Fruit fly (Drosophila melanogaster) whole organism, embryonic: Measurements from ENCODE around the gene CG34116.

ENCODE experiments used
- Antp ChIP-seq: fragments of 200-800 bp; sonication (Bioruptor generic); optimal IDR thresholded peaks from 3 replicates; lab custom pipeline; 2016; ENCODE audit warnings: missing biosample characterization, missing genetic modification characterization
- CG10274 ChIP-seq: fragments of 200-800 bp; sonication (Bioruptor generic); optimal IDR thresholded peaks from 3 replicates; lab custom pipeline; 2017; ENCODE audit warnings: missing biosample characterization, mild to moderate bottlenecking, missing genetic modification characterization
- CG10366 ChIP-seq: fragments of 200-800 bp; sonication (Bioruptor generic); IDR thresholded peaks from 2 replicates; pipeline ENCODE4 v1.3.6; 2022; ENCODE audit warnings: missing biosample characterization, missing genetic modification characterization
- CG12299 ChIP-seq: fragments of 200-800 bp; sonication (Bioruptor generic); optimal IDR thresholded peaks from 2 replicates; lab custom pipeline; 2018; ENCODE audit warnings: missing biosample characterization, mild to moderate bottlenecking, missing genetic modification characterization
- CG12659 ChIP-seq: fragments of 200-800 bp; sonication (Bioruptor generic); optimal IDR thresholded peaks from 3 replicates; lab custom pipeline; 2017; ENCODE audit warnings: mild to moderate bottlenecking, missing biosample characterization, missing genetic modification reagents, missing genetic modification characterization
- CG12744 ChIP-seq: fragments of 200-800 bp; sonication (Bioruptor generic); optimal IDR thresholded peaks from 2 replicates; lab custom pipeline; 2016; ENCODE audit warnings: missing biosample characterization, missing genetic modification characterization
- CG14441 ChIP-seq: fragments of 200-800 bp; sonication (Bioruptor generic); IDR thresholded peaks from 2 replicates; pipeline ENCODE4 v1.3.6; 2022; ENCODE audit warnings: missing biosample characterization, missing genetic modification characterization
- CG14860 ChIP-seq: fragments of 200-800 bp; sonication (Bioruptor generic); IDR thresholded peaks from 3 replicates; pipeline ENCODE4 v1.3.6; 2022; ENCODE audit warnings: missing biosample characterization, missing genetic modification characterization; ENCODE audit not compliant: partially characterized antibody
- CG15479 ChIP-seq: fragments of 200-800 bp; sonication (Bioruptor generic); optimal IDR thresholded peaks from 3 replicates; lab custom pipeline; 2019; ENCODE audit warnings: missing biosample characterization, mild to moderate bottlenecking, missing genetic modification characterization, moderate library complexity
- CG2129 ChIP-seq: fragments of 200-800 bp; sonication (Bioruptor generic); IDR thresholded peaks from 2 replicates; pipeline ENCODE4 v1.3.6; 2022; ENCODE audit warnings: missing biosample characterization, missing genetic modification characterization; ENCODE audit not compliant: partially characterized antibody
- CG2199 ChIP-seq: fragments of 200-800 bp; sonication (Bioruptor generic); IDR thresholded peaks from 3 replicates; pipeline ENCODE4 v1.3.6; 2022; ENCODE audit warnings: missing biosample characterization, missing genetic modification characterization
- CG34422 ChIP-seq: fragments of 200-800 bp; sonication (Bioruptor generic); IDR thresholded peaks from 3 replicates; pipeline ENCODE4 v1.3.6; 2022; ENCODE audit warnings: missing biosample characterization, missing genetic modification characterization
- CG3726 ChIP-seq: fragments of 200-800 bp; sonication (Bioruptor generic); IDR thresholded peaks from 3 replicates; pipeline ENCODE4, ENCODE4 v1.3.6; 2022; ENCODE audit warnings: missing biosample characterization, missing genetic modification characterization
- CG6175 ChIP-seq: fragments of 200-800 bp; sonication (Bioruptor generic); IDR thresholded peaks from 3 replicates; pipeline ENCODE4 v1.3.6; 2022; ENCODE audit warnings: missing biosample characterization, missing genetic modification characterization
- CG9817 ChIP-seq: fragments of 200-800 bp; sonication (Bioruptor generic); optimal IDR thresholded peaks from 2 replicates; lab custom pipeline; 2018; ENCODE audit warnings: missing biosample characterization, mild to moderate bottlenecking, missing genetic modification characterization, moderate library complexity
- CG9876 ChIP-seq: fragments of 200-800 bp; sonication (Bioruptor generic); optimal IDR thresholded peaks from 2 replicates; lab custom pipeline; 2016; ENCODE audit warnings: missing biosample characterization, missing genetic modification characterization
- Dip2 ChIP-seq: fragments of 200-800 bp; sonication (Bioruptor generic); IDR thresholded peaks from 2 replicates; pipeline ENCODE4 v1.3.6; 2022; ENCODE audit warnings: missing biosample characterization, missing genetic modification characterization
- Dip3 ChIP-seq: fragments of 200-800 bp; sonication (Bioruptor generic); optimal IDR thresholded peaks from 3 replicates; lab custom pipeline; 2016; ENCODE audit warnings: missing biosample characterization, missing genetic modification characterization
- Hand ChIP-seq: fragments of 200-800 bp; sonication (Bioruptor generic); optimal IDR thresholded peaks from 2 replicates; lab custom pipeline; 2017; ENCODE audit warnings: mild to moderate bottlenecking, missing biosample characterization, missing genetic modification reagents, missing genetic modification characterization
- MTF-1 ChIP-seq: fragments of 200-800 bp; sonication (Bioruptor generic); optimal IDR thresholded peaks from 2 replicates; lab custom pipeline; 2018; ENCODE audit warnings: missing biosample characterization, mild to moderate bottlenecking, missing genetic modification characterization, borderline replicate concordance
- Max ChIP-seq: fragments of 200-800 bp; sonication (Bioruptor generic); optimal IDR thresholded peaks from 2 replicates; lab custom pipeline; 2016; ENCODE audit warnings: missing biosample characterization, mild to moderate bottlenecking, missing genetic modification characterization
- Meics ChIP-seq: fragments of 200-800 bp; sonication (Bioruptor generic); optimal IDR thresholded peaks from 2 replicates; lab custom pipeline; 2017; ENCODE audit warnings: missing biosample characterization, mild to moderate bottlenecking, missing genetic modification characterization
- Neu2 ChIP-seq: fragments of 200-800 bp; sonication (Bioruptor generic); optimal IDR thresholded peaks from 3 replicates; lab custom pipeline; 2016; ENCODE audit warnings: missing biosample characterization, missing genetic modification characterization, borderline replicate concordance
- Nf-YB ChIP-seq: fragments of 200-800 bp; sonication (Bioruptor generic); optimal IDR thresholded peaks from 3 replicates; lab custom pipeline; 2019; ENCODE audit warnings: missing biosample characterization, mild to moderate bottlenecking, missing genetic modification characterization, moderate library complexity
- Sry-β ChIP-seq: fragments of 200-800 bp; sonication (Bioruptor generic); optimal IDR thresholded peaks from 2 replicates; lab custom pipeline; 2018; ENCODE audit warnings: missing biosample characterization, mild to moderate bottlenecking, missing genetic modification characterization, moderate library complexity
- Sry-δ ChIP-seq: fragments of 200-800 bp; sonication (Bioruptor generic); optimal IDR thresholded peaks from 2 replicates; lab custom pipeline; 2016; ENCODE audit warnings: missing biosample characterization, missing genetic modification characterization
- az2 ChIP-seq: fragments of 200-800 bp; sonication (Bioruptor generic); optimal IDR thresholded peaks from 3 replicates; lab custom pipeline; 2016; ENCODE audit warnings: missing biosample characterization, missing genetic modification characterization
- bigmax ChIP-seq: fragments of 200-800 bp; sonication (Bioruptor generic); optimal IDR thresholded peaks from 2 replicates; lab custom pipeline; 2018; ENCODE audit warnings: missing biosample characterization, mild to moderate bottlenecking, missing genetic modification characterization
- chif ChIP-seq, 2 experiments: fragments of 200-800 bp; sonication (Bioruptor generic); optimal IDR thresholded peaks; 3 replicates each; lab custom pipeline; 2016; ENCODE audit warnings: missing biosample characterization in 2 of 2, missing genetic modification characterization in 2 of 2
- chm ChIP-seq: fragments of 200-800 bp; sonication (Bioruptor generic); IDR thresholded peaks from 2 replicates; pipeline ENCODE4 v1.3.6; 2022; ENCODE audit warnings: missing biosample characterization, missing genetic modification characterization
- croc ChIP-seq: fragments of 200-800 bp; sonication (Bioruptor generic); conservative IDR thresholded peaks from 3 replicates; pipeline ENCODE4 v1.3.6; 2022; ENCODE audit warnings: missing biosample characterization, missing genetic modification characterization
- dmrt99B ChIP-seq: fragments of 200-800 bp; sonication (Bioruptor generic); optimal IDR thresholded peaks from 2 replicates; lab custom pipeline; 2018; ENCODE audit warnings: missing biosample characterization, mild to moderate bottlenecking, missing genetic modification characterization, moderate library complexity
- ems ChIP-seq: fragments of 200-800 bp; sonication (Bioruptor generic); optimal IDR thresholded peaks from 3 replicates; lab custom pipeline; 2016; ENCODE audit warnings: missing biosample characterization, missing genetic modification characterization
- fu2 ChIP-seq: fragments of 200-800 bp; sonication (Bioruptor generic); optimal IDR thresholded peaks from 2 replicates; lab custom pipeline; 2016; ENCODE audit warnings: missing biosample characterization, missing genetic modification characterization
- gcm ChIP-seq: fragments of 200-800 bp; sonication (Bioruptor generic); optimal IDR thresholded peaks from 2 replicates; lab custom pipeline; 2019; ENCODE audit warnings: missing biosample characterization, mild to moderate bottlenecking, missing genetic modification characterization, moderate library complexity
- gsb ChIP-seq: fragments of 200-800 bp; sonication (Bioruptor generic); IDR thresholded peaks from 2 replicates; pipeline ENCODE4 v1.3.6; 2022; ENCODE audit warnings: missing biosample characterization, missing genetic modification characterization
- ken ChIP-seq: fragments of 200-800 bp; sonication (Bioruptor generic); IDR thresholded peaks from 3 replicates; pipeline ENCODE4 v1.3.6; 2022; ENCODE audit warnings: missing biosample characterization, missing genetic modification characterization
- mld ChIP-seq: fragments of 200-800 bp; sonication (Bioruptor generic); IDR thresholded peaks from 3 replicates; pipeline ENCODE4 v1.3.6; 2022; ENCODE audit warnings: missing biosample characterization, missing genetic modification characterization; ENCODE audit not compliant: partially characterized antibody
- org-1 ChIP-seq: fragments of 200-800 bp; sonication (Bioruptor generic); optimal IDR thresholded peaks from 2 replicates; lab custom pipeline; 2017; ENCODE audit warnings: missing biosample characterization, missing genetic modification characterization
- pho ChIP-seq: fragments of 200-800 bp; sonication (Bioruptor generic); optimal IDR thresholded peaks from 2 replicates; lab custom pipeline; 2016; ENCODE audit warnings: missing biosample characterization, missing genetic modification characterization
- prd ChIP-seq, 3 experiments: fragments of >200 bp in 2 of 3; fragments of 200-800 bp in 1 of 3; sonication (Bioruptor generic) in 1 of 3; optimal IDR thresholded peaks in 2 of 3; IDR thresholded peaks in 1 of 3; 2 replicates in 2 of 3; 3 replicates in 1 of 3; pipeline versions ENCODE4 v1.3.6 to Lab custom; 2017 to 2022; ENCODE audit warnings: missing biosample characterization in 1 of 3, missing genetic modification characterization in 1 of 3
- ranshi ChIP-seq: fragments of 200-800 bp; sonication (Bioruptor generic); IDR thresholded peaks from 2 replicates; pipeline ENCODE4 v1.3.6; 2022; ENCODE audit warnings: missing biosample characterization, missing genetic modification characterization
- sens ChIP-seq: fragments of 200-800 bp; sonication (Bioruptor generic); peaks from one replicate; lab custom pipeline; 2016; ENCODE audit warnings: missing biosample characterization, missing genetic modification characterization
- sima ChIP-seq: fragments of 200-800 bp; sonication (Bioruptor generic); optimal IDR thresholded peaks from 2 replicates; lab custom pipeline; 2016; ENCODE audit warnings: missing biosample characterization, missing genetic modification characterization
- slp2 ChIP-seq: fragments of 200-800 bp; sonication (Bioruptor generic); optimal IDR thresholded peaks from 2 replicates; lab custom pipeline; 2016; ENCODE audit warnings: missing biosample characterization, missing genetic modification characterization
- sug ChIP-seq: fragments of 200-800 bp; optimal IDR thresholded peaks from 2 replicates; lab custom pipeline; 2019; ENCODE audit warnings: missing biosample characterization, mild to moderate bottlenecking, missing genetic modification characterization, moderate library complexity
- tio ChIP-seq: fragments of 200-800 bp; sonication (Bioruptor generic); optimal IDR thresholded peaks from 2 replicates; lab custom pipeline; 2017; ENCODE audit warnings: missing biosample characterization, missing genetic modification characterization, inconsistent platforms
- twi ChIP-seq: fragments of 200-800 bp; optimal IDR thresholded peaks from 2 replicates; lab custom pipeline; 2019; ENCODE audit warnings: missing biosample characterization, mild to moderate bottlenecking, missing genetic modification characterization, moderate library complexity
- wdn ChIP-seq: fragments of 200-800 bp; sonication (Bioruptor generic); IDR thresholded peaks from 2 replicates; pipeline ENCODE4 v1.3.6; 2022; ENCODE audit warnings: missing biosample characterization, missing genetic modification characterization
- zfh2 ChIP-seq: fragments of 200-800 bp; sonication (Bioruptor generic); optimal IDR thresholded peaks from 2 replicates; lab custom pipeline; 2016; ENCODE audit warnings: missing biosample characterization, missing genetic modification characterization

Gene CG34116

DNA sequence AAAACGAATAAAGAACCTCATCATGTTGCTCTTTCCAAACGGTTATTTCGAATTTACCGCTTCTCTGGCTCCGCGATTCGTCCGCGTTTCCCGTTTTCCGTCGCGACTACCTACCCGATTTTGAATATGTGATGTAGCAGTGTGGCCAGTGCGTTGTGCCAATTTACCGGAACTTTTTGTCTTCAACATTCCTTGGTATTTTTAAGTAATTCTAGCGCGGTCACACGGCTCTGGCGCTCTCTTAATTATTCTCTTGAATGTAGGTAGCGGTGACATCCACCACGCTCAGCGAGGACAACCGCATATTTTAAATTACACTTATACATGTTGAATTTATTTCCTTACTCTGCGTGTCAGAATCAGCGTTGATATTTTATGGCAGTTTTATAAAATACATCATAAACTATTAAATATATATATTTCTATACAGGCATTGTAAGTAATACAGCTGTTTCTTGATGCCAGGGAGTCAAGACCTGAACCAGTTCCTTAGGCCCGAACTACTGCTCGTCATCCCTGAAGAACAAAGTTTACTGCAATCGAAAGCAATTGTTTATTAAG lies 12.3 kb downstream of the CG34116 start, which contains the start of the genes CG42637, Gyc76C and SREBP (continued):
- TF ChIP-seq chif (GFP tag; optimal IDR thresholded peaks at IDR 0.05; lab: Kevin White, UChicago) = no peak
- TF ChIP-seq CG12659 (GFP tag; lab: Kevin White, UChicago) = peak; percentile 75
- peak; percentile 29 for TF ChIP-seq Max (GFP tag; lab: Kevin White, UChicago)
- TF ChIP-seq wdn (GFP tag; lab: Robert Waterston, UW) = no peak
- peak; percentile 4 for TF ChIP-seq Sry-δ (GFP tag; lab: Kevin White, UChicago)
- no peak for TF ChIP-seq Neu2 (GFP tag; lab: Kevin White, UChicago)
- no peak for TF ChIP-seq CG9876 (GFP tag; lab: Kevin White, UChicago)
- peak; percentile 7 for TF ChIP-seq Meics (GFP tag; lab: Kevin White, UChicago)
- peak; percentile 34 for TF ChIP-seq sug (tag; lab: Kevin White, UChicago)
- TF ChIP-seq Antp (GFP tag; lab: Kevin White, UChicago) = no peak
- TF ChIP-seq CG34422 (GFP tag; lab: Robert Waterston, UW) = no peak
- TF ChIP-seq org-1 (GFP tag; lab: Kevin White, UChicago) = no peak
- no peak for TF ChIP-seq fu2
- TF ChIP-seq ems (GFP tag; lab: Kevin White, UChicago) = no peak
- no peak for TF ChIP-seq pho (GFP tag; lab: Kevin White, UChicago)
- no peak for TF ChIP-seq slp2 (GFP tag; lab: Kevin White, UChicago)
- no peak for TF ChIP-seq CG10274 (GFP tag; lab: Kevin White, UChicago)
- no peak for TF ChIP-seq CG12299 (tag; lab: Kevin White, UChicago)
- TF ChIP-seq CG12744 (GFP tag; lab: Kevin White, UChicago) = no peak
- TF ChIP-seq CG14441 = no peak
- TF ChIP-seq chm (GFP tag; lab: Robert Waterston, UW) = peak; percentile 81
- TF ChIP-seq az2 = no peak
- TF ChIP-seq sima = no peak
- TF ChIP-seq prd (optimal IDR thresholded peaks at IDR 0.05; lab: Kevin White, UChicago) = no peak
- TF ChIP-seq prd (GFP tag; IDR thresholded peaks at IDR 0.05; lab: Robert Waterston, UW) = no peak
- TF ChIP-seq mld = 0 out of 3 replicates have a peak, but pooled peaks have one; percentile 6
- TF ChIP-seq Dip2 (GFP tag; lab: Robert Waterston, UW) = no peak
- TF ChIP-seq dmrt99B (tag; lab: Kevin White, UChicago) = no peak
- no peak for TF ChIP-seq CG9817
- TF ChIP-seq ranshi = peak; percentile 46; the same call in 1 of the 2 replicates
- no peak for TF ChIP-seq sens (GFP tag; lab: Kevin White, UChicago)
- no peak for TF ChIP-seq CG14860 (GFP tag; lab: Robert Waterston, UW)
- no peak for TF ChIP-seq Hand (GFP tag; lab: Kevin White, UChicago)
- TF ChIP-seq gcm (GFP tag; lab: Kevin White, UChicago) = no peak
- TF ChIP-seq CG3726 (GFP tag; lab: Robert Waterston, UW) = no peak
- TF ChIP-seq Nf-YB (GFP tag; lab: Kevin White, UChicago) = no peak
- TF ChIP-seq zfh2 (GFP tag; lab: Kevin White, UChicago) = no peak
- no peak for TF ChIP-seq CG2129 (GFP tag; lab: Robert Waterston, UW)
- peak; percentile 46 for TF ChIP-seq MTF-1
- no peak for TF ChIP-seq twi
- TF ChIP-seq Sry-β (GFP tag; lab: Kevin White, UChicago) = peak; percentile 31
- TF ChIP-seq bigmax (GFP tag; lab: Kevin White, UChicago) = peak; percentile 11
- no peak for TF ChIP-seq croc
- no peak for TF ChIP-seq CG15479 (GFP tag; lab: Kevin White, UChicago)
- 0 out of 3 replicates have a peak, but pooled peaks have one; percentile 16 for TF ChIP-seq CG6175 (GFP tag; lab: Robert Waterston, UW)
- TF ChIP-seq CG2199 = no peak
- TF ChIP-seq CG10366 = peak; percentile 9; the same call in 1 of the 2 replicates
- TF ChIP-seq tio (GFP tag; lab: Kevin White, UChicago) = no peak
- no peak for TF ChIP-seq Dip3 (GFP tag; lab: Kevin White, UChicago)
- no peak for TF ChIP-seq ken
- TF ChIP-seq gsb (GFP tag; lab: Robert Waterston, UW) = no peak
